Worm (Caenorhabditis elegans): ENCODE data around the gene Y45F10C.6.
"Not testable (repeated sequence)": the region's sequence is repeated elsewhere in the genome, so short reads cannot be mapped to it uniquely, and the experiment has no call there.

Y45F10C.6 gene

ce11 chrIV:13652023-13652422 lies at the start of gene Y45F10C.6:
TSS of gene Y45F10C.6 (plus strand) at chrIV:13652323.
- not testable (repeated sequence) for TF ChIP-seq unc-62 (GFP tag; optimal IDR thresholded peaks at IDR 0.05)

ce11 chrIV:13609755-13610154 lies 42.4 kb upstream of the Y45F10C.6 start, which contains the start of gene C08F11.13:
TSS of gene C08F11.13 (minus strand) at chrIV:13609892.
- TF ChIP-seq unc-62 (GFP tag; optimal IDR thresholded peaks at IDR 0.05): no peak

- no peak for TF ChIP-seq unc-62 (GFP tag; optimal IDR thresholded peaks at IDR 0.05)
Observed at ce11 chrIV:13619203-13619602, 32.9 kb upstream of the Y45F10C.6 start, which contains the start of gene C08F11.3. TSS of gene C08F11.3 (plus strand) at chrIV:13619503.

ce11 chrIV:13623533-13623932 lies 28.6 kb upstream of the Y45F10C.6 start, which contains the start of gene C08F11.1:
TSS of gene C08F11.1 (plus strand) at chrIV:13623833.
- TF ChIP-seq unc-62 (GFP tag; optimal IDR thresholded peaks at IDR 0.05): no peak

- TF ChIP-seq unc-62 (GFP tag; optimal IDR thresholded peaks at IDR 0.05): no peak
Observed at ce11 chrIV:13626469-13626868, 25.7 kb upstream of the Y45F10C.6 start, which contains the start of gene sru-21. TSS of gene sru-21 (plus strand) at chrIV:13626769.

ce11 chrIV:13632613-13633012 lies 19.5 kb upstream of the Y45F10C.6 start:
- TF ChIP-seq unc-62 (GFP tag; optimal IDR thresholded peaks at IDR 0.05): no peak

ce11 chrIV:13633165-13633564 lies 19.0 kb upstream of the Y45F10C.6 start, which contains the start of gene fbxa-98:
TSS of gene fbxa-98 (plus strand) at chrIV:13633407.
- no peak for TF ChIP-seq unc-62 (GFP tag; optimal IDR thresholded peaks at IDR 0.05)

ce11 chrIV:13636975-13637374 lies 15.1 kb upstream of the Y45F10C.6 start, which contains the start of gene C08F11.7:
TSS of gene C08F11.7 (plus strand) at chrIV:13637275.
- no peak for TF ChIP-seq unc-62 (GFP tag; optimal IDR thresholded peaks at IDR 0.05)

ce11 chrIV:13639027-13639426 lies 13.1 kb upstream of the Y45F10C.6 start, which contains the start of gene ugt-22:
TSS of gene ugt-22 (plus strand) at chrIV:13639260.
- TF ChIP-seq unc-62 (GFP tag; optimal IDR thresholded peaks at IDR 0.05): no peak

ce11 chrIV:13645823-13646222 lies 6.3 kb upstream of the Y45F10C.6 start, which contains the start of gene srz-29:
TSS of gene srz-29 (minus strand) at chrIV:13645923.
- TF ChIP-seq unc-62 (GFP tag; optimal IDR thresholded peaks at IDR 0.05): no peak

ce11 chrIV:13647558-13647957 lies 4.6 kb upstream of the Y45F10C.6 start, which contains the start of gene ule-4:
TSS of gene ule-4 (minus strand) at chrIV:13647658.
- TF ChIP-seq unc-62 (GFP tag; optimal IDR thresholded peaks at IDR 0.05): no peak

ce11 chrIV:13649126-13649525 lies 3.0 kb upstream of the Y45F10C.6 start, which contains the start of gene C08F11.10:
TSS of gene C08F11.10 (minus strand) at chrIV:13649226.
- TF ChIP-seq unc-62 (GFP tag; optimal IDR thresholded peaks at IDR 0.05): no peak

- no peak for TF ChIP-seq unc-62 (GFP tag; optimal IDR thresholded peaks at IDR 0.05)
Observed at ce11 chrIV:13650238-13650637, 1.9 kb upstream of the Y45F10C.6 start, which contains the start of gene C08F11.17. TSS of gene C08F11.17 (minus strand) at chrIV:13650338.

- not testable (repeated sequence) for TF ChIP-seq unc-62 (GFP tag; optimal IDR thresholded peaks at IDR 0.05)
Observed at ce11 chrIV:13651411-13651810, 712 bp upstream of the Y45F10C.6 start, which contains the start of gene C08F11.12. TSS of gene C08F11.12 (minus strand) at chrIV:13651511.

- not testable (repeated sequence) for TF ChIP-seq unc-62 (GFP tag; optimal IDR thresholded peaks at IDR 0.05)
Observed at ce11 chrIV:13659449-13659848, 7.3 kb downstream of the Y45F10C.6 start, which contains the start of gene Y45F10C.1. TSS of gene Y45F10C.1 (minus strand) at chrIV:13659549.

ce11 chrIV:13662570-13662969 lies 10.4 kb downstream of the Y45F10C.6 start, which contains the start of gene Y45F10C.2:
TSS of gene Y45F10C.2 (minus strand) at chrIV:13662670.
- not testable (repeated sequence) for TF ChIP-seq unc-62 (GFP tag; optimal IDR thresholded peaks at IDR 0.05)

- no peak for TF ChIP-seq unc-62 (GFP tag; optimal IDR thresholded peaks at IDR 0.05)
Observed at ce11 chrIV:13664090-13664489, 12.0 kb downstream of the Y45F10C.6 start, which contains the start of gene Y45F10C.4. TSS of gene Y45F10C.4 (minus strand) at chrIV:13664190.
